Worm (Caenorhabditis elegans) whole organism, L4 larva: Measurements from ENCODE around the gene nars-2.
A peak's percentile ranks its signal among the peaks of the same experiment; 100 is the strongest.

Experiments
- D1046.2 ChIP-seq: fragments of 200-800 bp; sonication (Bioruptor generic); IDR thresholded peaks from 2 replicates; pipeline ENCODE4 v1.3.6; 2022; ENCODE audit warnings: missing genetic modification characterization, missing compliant biosample characterization
- F26F4.8 ChIP-seq: fragments of 200-800 bp; sonication (Bioruptor generic); conservative IDR thresholded peaks from 2 replicates; pipeline ENCODE4 v1.3.6; 2022; ENCODE audit warnings: missing genetic modification characterization, missing compliant biosample characterization
- F44E2.7 ChIP-seq: fragments of 200-800 bp; sonication (Bioruptor generic); IDR thresholded peaks from 2 replicates; pipeline ENCODE4 v2.1.2; 2022; ENCODE audit warnings: missing genetic modification characterization, missing compliant biosample characterization
- T20F7.1 ChIP-seq: fragments of 200-800 bp; sonication (Bioruptor generic); optimal IDR thresholded peaks from 2 replicates; lab custom pipeline; 2018; ENCODE audit warnings: mild to moderate bottlenecking, missing genetic modification characterization, missing compliant biosample characterization
- Y5F2A.4 ChIP-seq: fragments of 200-800 bp; sonication (Bioruptor generic); optimal IDR thresholded peaks from 2 replicates; lab custom pipeline; 2018; ENCODE audit warnings: mild to moderate bottlenecking, missing genetic modification characterization, missing compliant biosample characterization
- aha-1 ChIP-seq: fragments of 150-350 bp; peaks from one replicate; lab custom pipeline; 2014; ENCODE audit warnings: missing biosample characterization, missing genetic modification characterization
- ama-1 ChIP-seq: fragments of 150-350 bp; optimal IDR thresholded peaks from 2 replicates; lab custom pipeline; 2014; ENCODE audit warnings: inconsistent platforms, mixed read lengths
- attf-4 ChIP-seq: sonication (generic microtip); optimal IDR thresholded peaks from 3 replicates; lab custom pipeline; 2017; ENCODE audit warnings: missing biosample characterization, missing genetic modification characterization
- ceh-20 ChIP-seq: fragments of 200-800 bp; sonication (Bioruptor generic); IDR thresholded peaks from 2 replicates; pipeline ENCODE4 v1.3.6; 2022; ENCODE audit warnings: missing genetic modification reagents, missing genetic modification characterization, missing compliant biosample characterization
- ceh-32 ChIP-seq: sonication (generic microtip); optimal IDR thresholded peaks from 2 replicates; lab custom pipeline; 2016; ENCODE audit warnings: mild to moderate bottlenecking, missing genetic modification characterization, missing compliant biosample characterization; ENCODE audit not compliant: poor library complexity
- ceh-44 ChIP-seq: fragments of 200-800 bp; sonication (Bioruptor generic); IDR thresholded peaks from 2 replicates; pipeline ENCODE4 v1.3.6; 2022; ENCODE audit warnings: missing genetic modification reagents, missing genetic modification characterization, missing compliant biosample characterization
- ctbp-1 ChIP-seq: fragments of 200-800 bp; sonication (Bioruptor generic); IDR thresholded peaks from 2 replicates; pipeline ENCODE4 v1.3.6; 2022; ENCODE audit warnings: missing genetic modification reagents, missing genetic modification characterization, missing compliant biosample characterization
- daf-12 ChIP-seq: fragments of 150-350 bp; optimal IDR thresholded peaks from 2 replicates; lab custom pipeline; 2014; ENCODE audit warnings: missing biosample characterization, missing genetic modification reagents, missing genetic modification characterization
- daf-16 ChIP-seq, 3 experiments: sonication (generic microtip); optimal IDR thresholded peaks; 2 replicates each; lab custom pipeline; 2016 to 2017; ENCODE audit warnings: missing genetic modification characterization in 3 of 3, missing genetic modification reagents in 3 of 3, mild to moderate bottlenecking in 2 of 3, missing compliant biosample characterization in 2 of 3, missing biosample characterization in 1 of 3, moderate library complexity in 1 of 3
- dmd-6 ChIP-seq: fragments of 200-800 bp; sonication (Bioruptor generic); IDR thresholded peaks from 2 replicates; pipeline ENCODE4 v1.3.6; 2022; ENCODE audit warnings: missing genetic modification reagents, missing genetic modification characterization, missing compliant biosample characterization
- dve-1 ChIP-seq: sonication (generic microtip); optimal IDR thresholded peaks from 2 replicates; lab custom pipeline; 2017; ENCODE audit warnings: antibody characterized with exemption, mild to moderate bottlenecking, missing genetic modification characterization, missing compliant biosample characterization; ENCODE audit not compliant: insufficient read depth
- egl-27 ChIP-seq: sonication (generic microtip); optimal IDR thresholded peaks from 3 replicates; lab custom pipeline; 2017; ENCODE audit warnings: missing biosample characterization, missing genetic modification reagents, missing genetic modification characterization
- fos-1 ChIP-seq: fragments of 150-350 bp; optimal IDR thresholded peaks from 2 replicates; lab custom pipeline; 2014; ENCODE audit warnings: missing biosample characterization, missing genetic modification characterization
- hlh-30 ChIP-seq: sonication (generic microtip); optimal IDR thresholded peaks from 2 replicates; lab custom pipeline; 2017; ENCODE audit warnings: antibody characterized with exemption, mild to moderate bottlenecking, missing genetic modification characterization, missing compliant biosample characterization; ENCODE audit not compliant: insufficient read depth
- hmg-1.1 ChIP-seq: fragments of 200-800 bp; sonication (Bioruptor generic); IDR thresholded peaks from 2 replicates; pipeline ENCODE4 v1.3.6; 2022; ENCODE audit warnings: missing genetic modification reagents, missing genetic modification characterization, missing compliant biosample characterization
- lim-7 ChIP-seq: fragments of 200-800 bp; sonication (Bioruptor generic); IDR thresholded peaks from 2 replicates; pipeline ENCODE4 v1.3.6; 2022; ENCODE audit warnings: missing genetic modification characterization, missing compliant biosample characterization
- lin-39 ChIP-seq: fragments of 150-350 bp; optimal IDR thresholded peaks from 2 replicates; lab custom pipeline; 2014; ENCODE audit warnings: missing biosample characterization, missing genetic modification reagents, missing genetic modification characterization
- lir-3 ChIP-seq: sonication (generic microtip); optimal IDR thresholded peaks from 2 replicates; lab custom pipeline; 2016; ENCODE audit warnings: mild to moderate bottlenecking, missing genetic modification characterization, missing compliant biosample characterization
- lsy-2 ChIP-seq, 2 experiments: fragments of 150-350 bp in 1 of 2; sonication (generic microtip) in 1 of 2; optimal IDR thresholded peaks; 2 replicates each; lab custom pipeline; 2014 to 2017; ENCODE audit warnings: missing biosample characterization in 2 of 2, missing genetic modification characterization in 2 of 2
- mdl-1 ChIP-seq, 2 experiments: fragments of 150-350 bp in 1 of 2; sonication (generic microtip) in 1 of 2; optimal IDR thresholded peaks; 2 replicates each; lab custom pipeline; 2014 to 2017; ENCODE audit warnings: missing biosample characterization in 2 of 2, missing genetic modification characterization in 2 of 2
- mes-2 ChIP-seq: sonication (generic microtip); optimal IDR thresholded peaks from 2 replicates; lab custom pipeline; 2016; ENCODE audit warnings: missing genotype, mild to moderate bottlenecking, missing genetic modification characterization, missing compliant biosample characterization; ENCODE audit not compliant: poor library complexity, severe bottlenecking
- mxl-2 ChIP-seq: fragments of 200-800 bp; sonication (Bioruptor generic); conservative IDR thresholded peaks from 2 replicates; pipeline ENCODE4 v1.3.6; 2022; ENCODE audit warnings: missing genetic modification reagents, missing genetic modification characterization, missing compliant biosample characterization
- mxl-3 ChIP-seq: fragments of 200-800 bp; sonication (Bioruptor generic); optimal IDR thresholded peaks from 2 replicates; lab custom pipeline; 2018; ENCODE audit warnings: mild to moderate bottlenecking, missing genetic modification characterization, missing compliant biosample characterization
- nhr-10 ChIP-seq: fragments of 150-350 bp; optimal IDR thresholded peaks from 2 replicates; lab custom pipeline; 2014; ENCODE audit warnings: missing biosample characterization, missing genetic modification characterization
- nhr-102 ChIP-seq: sonication (generic microtip); optimal IDR thresholded peaks from 2 replicates; lab custom pipeline; 2016; ENCODE audit warnings: mild to moderate bottlenecking, missing genetic modification characterization, moderate library complexity, missing compliant biosample characterization
- nhr-11 ChIP-seq: fragments of 150-350 bp; optimal IDR thresholded peaks from 2 replicates; lab custom pipeline; 2014; ENCODE audit warnings: missing biosample characterization, missing genetic modification characterization
- nhr-111 ChIP-seq: fragments of 200-800 bp; sonication (Bioruptor generic); optimal IDR thresholded peaks from 2 replicates; lab custom pipeline; 2018; ENCODE audit warnings: mild to moderate bottlenecking, missing genetic modification characterization, missing compliant biosample characterization
- nhr-28 ChIP-seq: fragments of 150-350 bp; optimal IDR thresholded peaks from 2 replicates; lab custom pipeline; 2014; ENCODE audit warnings: missing biosample characterization, missing genetic modification characterization
- nhr-42 ChIP-seq: fragments of 200-800 bp; sonication (Bioruptor generic); IDR thresholded peaks from 2 replicates; pipeline ENCODE4 v1.3.6; 2022; ENCODE audit warnings: missing genetic modification characterization, missing compliant biosample characterization
- nhr-77 ChIP-seq: fragments of 150-350 bp; optimal IDR thresholded peaks from 2 replicates; lab custom pipeline; 2014; ENCODE audit warnings: missing biosample characterization, missing genetic modification characterization
- pha-4 ChIP-seq, 2 experiments: fragments of 150-350 bp in 1 of 2; fragments of 200-800 bp in 1 of 2; sonication (Bioruptor generic) in 1 of 2; IDR thresholded peaks in 1 of 2; optimal IDR thresholded peaks in 1 of 2; 2 replicates each; pipeline versions ENCODE4 v1.3.6 to Lab custom; 2014 to 2022; ENCODE audit warnings: missing genetic modification characterization in 2 of 2, missing genetic modification reagents in 2 of 2, missing biosample characterization in 1 of 2, missing compliant biosample characterization in 1 of 2
- rbr-2 ChIP-seq: sonication (generic microtip); optimal IDR thresholded peaks from 2 replicates; lab custom pipeline; 2016; ENCODE audit warnings: missing genotype, missing genetic modification characterization, missing compliant biosample characterization
- saeg-2 ChIP-seq: fragments of 200-800 bp; sonication (Bioruptor generic); IDR thresholded peaks from 2 replicates; pipeline ENCODE4 v1.3.6; 2022; ENCODE audit warnings: missing genetic modification reagents, missing genetic modification characterization, missing compliant biosample characterization
- sdz-12 ChIP-seq: fragments of 200-800 bp; sonication (Bioruptor generic); optimal IDR thresholded peaks from 2 replicates; lab custom pipeline; 2018; ENCODE audit warnings: mild to moderate bottlenecking, missing genetic modification characterization, missing compliant biosample characterization
- set-16 ChIP-seq: fragments of 200-800 bp; sonication (Bioruptor generic); IDR thresholded peaks from 2 replicates; pipeline ENCODE4 v1.3.6; 2022; ENCODE audit warnings: missing genetic modification reagents, missing genetic modification characterization, missing compliant biosample characterization
- snpc-4 ChIP-seq: fragments of 150-350 bp; optimal IDR thresholded peaks from 2 replicates; lab custom pipeline; 2014; ENCODE audit warnings: missing biosample characterization, missing genetic modification characterization
- spr-3 ChIP-seq: fragments of 200-800 bp; sonication (Bioruptor generic); optimal IDR thresholded peaks from 2 replicates; lab custom pipeline; 2018; ENCODE audit warnings: mild to moderate bottlenecking, missing genetic modification characterization, missing compliant biosample characterization
- tag-97 ChIP-seq: fragments of 200-800 bp; sonication (Bioruptor generic); IDR thresholded peaks from 2 replicates; pipeline ENCODE4 v1.3.6; 2022; ENCODE audit warnings: missing genetic modification characterization, missing compliant biosample characterization
- unc-39 ChIP-seq: sonication (generic microtip); optimal IDR thresholded peaks from 2 replicates; lab custom pipeline; 2017; ENCODE audit warnings: missing biosample characterization, missing genetic modification characterization
- unc-62 ChIP-seq, 3 experiments: fragments of 150-350 bp in 1 of 3; sonication (generic microtip); optimal IDR thresholded peaks in 2 of 3; peaks in 1 of 3; 1 replicate in 1 of 3; 2 replicates in 2 of 3; lab custom pipeline; 2014 to 2017; ENCODE audit warnings: missing biosample characterization in 3 of 3, missing genetic modification characterization in 3 of 3, missing genetic modification reagents in 3 of 3, missing genotype in 1 of 3
- vab-7 ChIP-seq: fragments of 200-800 bp; sonication (Bioruptor generic); IDR thresholded peaks from 2 replicates; pipeline ENCODE4 v1.3.6; 2022; ENCODE audit warnings: missing genetic modification reagents, missing genetic modification characterization, missing compliant biosample characterization
- zfp-2 ChIP-seq: sonication (generic microtip); optimal IDR thresholded peaks from 2 replicates; lab custom pipeline; 2016; ENCODE audit warnings: mild to moderate bottlenecking, missing genetic modification characterization, missing compliant biosample characterization
- ztf-11 ChIP-seq: fragments of 150-350 bp; optimal IDR thresholded peaks from 2 replicates; lab custom pipeline; 2014; ENCODE audit warnings: missing biosample characterization, missing genetic modification characterization

nars-2 gene

DNA sequence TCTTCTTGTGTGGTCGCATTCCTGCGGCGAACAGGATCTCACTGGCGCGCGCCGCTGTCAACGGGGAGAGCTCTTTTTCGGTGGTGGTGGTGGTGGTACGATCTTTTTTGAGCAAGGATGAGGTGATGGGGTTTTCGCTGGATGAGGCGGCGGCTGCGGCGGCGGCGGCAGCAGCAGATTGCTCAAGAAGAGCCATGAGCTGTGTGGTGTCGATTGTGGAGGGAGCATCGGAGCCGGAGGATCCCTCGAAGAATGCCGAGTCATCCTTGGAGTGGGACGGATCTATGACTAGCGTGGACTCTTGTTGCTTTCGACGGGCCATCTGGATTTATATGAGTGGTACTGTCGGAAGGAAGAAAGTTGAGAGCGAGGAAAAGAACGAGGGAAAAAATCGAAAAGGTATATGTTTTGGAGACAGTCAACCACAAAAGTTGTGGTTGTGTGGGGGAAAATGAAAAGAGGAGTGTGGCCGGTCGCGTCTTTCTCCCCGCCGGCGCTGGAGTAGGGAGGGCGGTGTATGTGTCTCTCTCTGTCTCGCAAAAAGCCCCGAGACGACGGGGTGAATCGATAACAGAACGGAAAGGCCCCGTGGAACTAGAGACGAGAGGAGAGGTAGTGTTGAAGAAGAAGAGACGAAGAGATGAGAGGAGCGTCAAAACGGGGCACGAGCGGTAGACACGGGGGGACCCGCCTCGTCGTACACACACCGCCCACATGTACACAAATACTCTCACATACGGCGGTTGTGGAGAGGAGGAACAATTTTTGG, 33.9 kb downstream of the nars-2 start:
- no peak for TF ChIP-seq daf-12 (tag; lab: Kevin White, UChicago)
- no peak for TF ChIP-seq ceh-44 (GFP tag; lab: Robert Waterston, UW)
- TF ChIP-seq lin-39 (tag; lab: Kevin White, UChicago) = no peak
- TF ChIP-seq nhr-28 (tag; lab: Kevin White, UChicago) = peak; percentile 41
- TF ChIP-seq mdl-1 (tag; optimal IDR thresholded peaks at IDR 0.05; lab: Kevin White, UChicago) = peak in 1 of 2 experiments; percentile 53
- no peak for TF ChIP-seq nhr-111 (GFP tag; lab: Kevin White, UChicago)
- TF ChIP-seq snpc-4 = no peak
- peak; percentile 65 for TF ChIP-seq aha-1 (tag; lab: Kevin White, UChicago)
- no peak for TF ChIP-seq lir-3 (tag; lab: Kevin White, UChicago)
- TF ChIP-seq daf-16 (GFP tag; optimal IDR thresholded peaks at IDR 0.05; lab: Kevin White, UChicago) = no peak
- TF ChIP-seq daf-16 (tag; optimal IDR thresholded peaks at IDR 0.05; lab: Kevin White, UChicago) = peak; percentile 6
- no peak for TF ChIP-seq sdz-12 (GFP tag; lab: Kevin White, UChicago)
- no peak for TF ChIP-seq egl-27
- TF ChIP-seq nhr-42 (GFP tag; lab: Robert Waterston, UW) = 0 out of 2 replicates have a peak, but pooled peaks have one; percentile 13
- TF ChIP-seq mes-2 (tag; lab: Kevin White, UChicago) = no peak
- TF ChIP-seq Y5F2A.4 (GFP tag; lab: Kevin White, UChicago) = no peak
- peak; percentile 9 for TF ChIP-seq dve-1 (tag; lab: Kevin White, UChicago)
- TF ChIP-seq nhr-11 (tag; lab: Kevin White, UChicago) = no peak
- no peak for TF ChIP-seq D1046.2 (GFP tag; lab: Robert Waterston, UW)
- TF ChIP-seq ztf-11 (tag; lab: Kevin White, UChicago) = no peak
- no peak for TF ChIP-seq unc-39 (tag; lab: Kevin White, UChicago)
- TF ChIP-seq unc-62 (GFP tag; optimal IDR thresholded peaks at IDR 0.05 in 1 of 2; lab: Kevin White, UChicago) = peak in 1 of 2 experiments; percentile 27
- no peak for TF ChIP-seq unc-62 (tag; optimal IDR thresholded peaks at IDR 0.05; lab: Kevin White, UChicago)
- no peak for TF ChIP-seq nhr-102 (tag; lab: Kevin White, UChicago)
- peak in 1 of 2 experiments; percentile 19 for TF ChIP-seq lsy-2 (tag; optimal IDR thresholded peaks at IDR 0.05; lab: Kevin White, UChicago)
- no peak for TF ChIP-seq zfp-2
- TF ChIP-seq saeg-2 (GFP tag; lab: Robert Waterston, UW) = no peak
- no peak for TF ChIP-seq mxl-3 (GFP tag; lab: Kevin White, UChicago)
- TF ChIP-seq pha-4 (GFP tag; IDR thresholded peaks at IDR 0.05; lab: Robert Waterston, UW) = no peak
- TF ChIP-seq pha-4 (tag; optimal IDR thresholded peaks at IDR 0.05; lab: Kevin White, UChicago) = no peak
- peak; percentile 93 for TF ChIP-seq set-16 (GFP tag; lab: Robert Waterston, UW)
- TF ChIP-seq hmg-1.1 (GFP tag; lab: Robert Waterston, UW) = 0 out of 2 replicates have a peak, but pooled peaks have one; percentile 24
- no peak for TF ChIP-seq nhr-10 (tag; lab: Kevin White, UChicago)
- TF ChIP-seq tag-97 (GFP tag; lab: Robert Waterston, UW) = no peak
- no peak for TF ChIP-seq vab-7
- TF ChIP-seq F44E2.7 (GFP tag; lab: Robert Waterston, UW) = no peak
- no peak for TF ChIP-seq spr-3 (GFP tag; lab: Kevin White, UChicago)
- no peak for TF ChIP-seq fos-1 (tag; lab: Kevin White, UChicago)
- TF ChIP-seq attf-4 (tag; lab: Kevin White, UChicago) = no peak
- no peak for TF ChIP-seq nhr-77 (tag; lab: Kevin White, UChicago)
- no peak for TF ChIP-seq ctbp-1 (GFP tag; lab: Robert Waterston, UW)
- TF ChIP-seq ama-1 (lab: Kevin White, UChicago) = no peak
- TF ChIP-seq mxl-2 (GFP tag; lab: Robert Waterston, UW) = no peak
- TF ChIP-seq dmd-6 (GFP tag; lab: Robert Waterston, UW) = peak; percentile 34; the same call in 1 of the 2 replicates
- TF ChIP-seq T20F7.1 (GFP tag; lab: Kevin White, UChicago) = no peak
- peak; percentile 88 for TF ChIP-seq hlh-30 (tag; lab: Kevin White, UChicago)
- TF ChIP-seq lim-7 (GFP tag; lab: Robert Waterston, UW) = no peak
- no peak for TF ChIP-seq ceh-32
- no peak for TF ChIP-seq ceh-20 (GFP tag; lab: Robert Waterston, UW)
- TF ChIP-seq F26F4.8 = no peak
- TF ChIP-seq rbr-2 = peak; percentile 37
